Worm (Caenorhabditis elegans): ENCODE measurements around the gene F46B6.10.

Gene F46B6.10

ce11 chrV:9801965-9802364 lies at the start of gene F46B6.10:
F46B6.10 (minus strand) TSS chrV:9802065.
- TF ChIP-seq attf-5 (GFP tag; optimal IDR thresholded peaks at IDR 0.05) (no peak), F10E7.11 (tag; optimal IDR thresholded peaks at IDR 0.05) (no peak), rec-8 (tag; optimal IDR thresholded peaks at IDR 0.05) (no peak), sea-2 (GFP tag; IDR thresholded peaks at IDR 0.05) (no peak), attf-6 (GFP tag; IDR thresholded peaks at IDR 0.05) (no peak), snpc-4 (GFP tag; optimal IDR thresholded peaks at IDR 0.05) (no peak), snpc-4 (tag; optimal IDR thresholded peaks at IDR 0.05) (no peak), T26A5.8 (tag; optimal IDR thresholded peaks at IDR 0.05) (no peak), let-607 (tag; optimal IDR thresholded peaks at IDR 0.05) (no peak), cebp-1 (GFP tag; IDR thresholded peaks at IDR 0.05) (no peak), cebp-1 (tag; optimal IDR thresholded peaks at IDR 0.05) (no peak), D2030.7 (GFP tag; IDR thresholded peaks at IDR 0.05) (no peak), atf-7 (tag; optimal IDR thresholded peaks at IDR 0.05) (no peak), hmg-20 (GFP tag; IDR thresholded peaks at IDR 0.05) (no peak), F49E8.2 (tag; optimal IDR thresholded peaks at IDR 0.05; ENCODE audit: insufficient read depth) (no peak), Y79H2A.3 (GFP tag; conservative IDR thresholded peaks at IDR 0.05) (no peak), Y53G8AR.9 (GFP tag; conservative IDR thresholded peaks at IDR 0.05) (no peak), rcor-1 (GFP tag; IDR thresholded peaks at IDR 0.05) (no peak)

ce11 chrV:9848576-9848975 lies 46.7 kb upstream of the F46B6.10 start:
- no peak for TF ChIP-seq madf-6 (GFP tag; IDR thresholded peaks at IDR 0.05)

ce11 chrV:9843376-9843916 lies 41.6 kb upstream of the F46B6.10 start, which contains the start of gene sru-8:
sru-8 (plus strand) TSS chrV:9843866.
- no peak for TF ChIP-seq chd-7 (tag; optimal IDR thresholded peaks at IDR 0.05)

- TF ChIP-seq nfya-2 (GFP tag; IDR thresholded peaks at IDR 0.05) (no peak), K12H6.12 (tag; optimal IDR thresholded peaks at IDR 0.05) (no peak), lin-54 (GFP tag; optimal IDR thresholded peaks at IDR 0.05) (no peak), hsf-1 (GFP tag; IDR thresholded peaks at IDR 0.05) (no peak), dpff-1 (tag; optimal IDR thresholded peaks at IDR 0.05) (no peak), zim-3 (tag; optimal IDR thresholded peaks at IDR 0.05) (no peak), ceh-91 (GFP tag; IDR thresholded peaks at IDR 0.05) (no peak)
Measured at ce11 chrV:9841376-9841775, 39.5 kb upstream of the F46B6.10 start, which contains the start of gene sru-36. sru-36 (plus strand) TSS chrV:9841676.

- TF ChIP-seq ceh-100 (GFP tag; IDR thresholded peaks at IDR 0.05): no peak
Measured at ce11 chrV:9837679-9838078, 35.8 kb upstream of the F46B6.10 start, which contains the start of gene srsx-21. srsx-21 (plus strand) TSS chrV:9837979.

- TF ChIP-seq F55B11.4 (tag; optimal IDR thresholded peaks at IDR 0.05; ENCODE audit: borderline replicate concordance, insufficient read depth): no peak
Measured at ce11 chrV:9835945-9836344, 34.1 kb upstream of the F46B6.10 start, which contains the start of gene sru-38. sru-38 (minus strand) TSS chrV:9836045.
